Worm (Caenorhabditis elegans) whole organism, L4 larva: ENCODE results near the gene ZK154.1.

Source experiments
- ZK546.5 ChIP-seq, 2 experiments: sonication (generic microtip); optimal IDR thresholded peaks; 2 replicates each; lab custom pipeline; 2017; ENCODE audit warnings: missing biosample characterization in 2 of 2, missing genetic modification characterization in 2 of 2
- lin-39 ChIP-seq: fragments of 150-350 bp; optimal IDR thresholded peaks from 2 replicates; lab custom pipeline; 2014; ENCODE audit warnings: missing biosample characterization, missing genetic modification reagents, missing genetic modification characterization
- nhr-237 ChIP-seq: sonication (generic microtip); optimal IDR thresholded peaks from 2 replicates; lab custom pipeline; 2017; ENCODE audit warnings: missing biosample characterization, missing genetic modification characterization
- nhr-6 ChIP-seq: fragments of 150-350 bp; optimal IDR thresholded peaks from 2 replicates; lab custom pipeline; 2014; ENCODE audit warnings: missing biosample characterization, missing genetic modification characterization
- snpc-4 ChIP-seq: fragments of 150-350 bp; optimal IDR thresholded peaks from 2 replicates; lab custom pipeline; 2014; ENCODE audit warnings: missing biosample characterization, missing genetic modification characterization

DNA sequence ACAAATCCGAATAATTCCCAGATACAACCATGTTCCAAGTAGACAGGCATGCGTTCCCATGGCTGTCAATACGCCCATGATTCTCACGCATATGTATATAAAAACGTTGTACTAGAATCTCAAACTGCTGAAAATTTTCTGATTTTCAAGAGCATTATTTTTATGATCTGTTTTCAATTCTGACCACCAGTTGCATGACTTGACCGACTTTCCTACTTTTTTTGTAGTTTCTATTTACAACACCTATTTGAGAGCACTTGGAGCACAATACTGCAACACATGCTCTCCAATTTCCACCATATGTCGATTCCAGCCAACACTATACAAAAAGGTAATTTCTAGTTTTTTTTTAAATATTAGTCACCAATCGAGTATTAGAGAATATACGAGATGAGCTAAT is 35.4 kb upstream of the ZK154.1 start, which contains the start of gene ref-2:
- no peak for TF ChIP-seq nhr-6 (tag; lab: Kevin White, UChicago)
- no peak for TF ChIP-seq lin-39 (tag; lab: Kevin White, UChicago)
- TF ChIP-seq nhr-237, result no peak
- no peak for TF ChIP-seq snpc-4 (tag; lab: Kevin White, UChicago)
- no peak for TF ChIP-seq ZK546.5 (tag; optimal IDR thresholded peaks at IDR 0.05; lab: Kevin White, UChicago)
